Worm (Caenorhabditis elegans): ENCODE results near the gene H43I07.4.

The H43I07.4 gene

ce11 chrV:4194587-4195211 lies 21.3 kb upstream of the H43I07.4 start, which contains the start of gene Y45G5AM.9 (continued):
- TF ChIP-seq nhr-42 (GFP tag; IDR thresholded peaks at IDR 0.05): peak; percentile 58; the same call in 1 of the 2 replicates
- TF ChIP-seq mep-1 (tag; optimal IDR thresholded peaks at IDR 0.05): peak; percentile 90
- TF ChIP-seq lin-29 (GFP tag; IDR thresholded peaks at IDR 0.05): no peak
- no peak for TF ChIP-seq hlh-11 (tag; optimal IDR thresholded peaks at IDR 0.05)
- peak; percentile 60 for TF ChIP-seq duxl-1 (tag; optimal IDR thresholded peaks at IDR 0.05; ENCODE audit: poor library complexity)
- no peak for TF ChIP-seq zip-11 (GFP tag; IDR thresholded peaks at IDR 0.05)
- TF ChIP-seq zfp-2 (tag; optimal IDR thresholded peaks at IDR 0.05): no peak
- no peak for TF ChIP-seq F10B5.3 (tag; optimal IDR thresholded peaks at IDR 0.05)
- peak; percentile 88 for TF ChIP-seq mes-2 (tag; optimal IDR thresholded peaks at IDR 0.05; ENCODE audit: poor library complexity, severe bottlenecking)
- no peak for TF ChIP-seq lin-15B (tag; optimal IDR thresholded peaks at IDR 0.05)
- no peak for TF ChIP-seq daf-19 (GFP tag; conservative IDR thresholded peaks at IDR 0.05)
- TF ChIP-seq saeg-2 (GFP tag; IDR thresholded peaks at IDR 0.05): no peak
- no peak for TF ChIP-seq Y105C5A.15 (GFP tag; IDR thresholded peaks at IDR 0.05)
- TF ChIP-seq pqm-1 (tag; optimal IDR thresholded peaks at IDR 0.05): no peak
- TF ChIP-seq daf-12 (tag; optimal IDR thresholded peaks at IDR 0.05): no peak
- peak; percentile 82 for TF ChIP-seq dve-1 (tag; optimal IDR thresholded peaks at IDR 0.05; ENCODE audit: insufficient read depth)
- TF ChIP-seq tag-97 (GFP tag; IDR thresholded peaks at IDR 0.05): no peak
- TF ChIP-seq dmd-8 (GFP tag; IDR thresholded peaks at IDR 0.05): no peak
- peak; percentile 32 for TF ChIP-seq spr-1 (tag; optimal IDR thresholded peaks at IDR 0.05)

DNA sequence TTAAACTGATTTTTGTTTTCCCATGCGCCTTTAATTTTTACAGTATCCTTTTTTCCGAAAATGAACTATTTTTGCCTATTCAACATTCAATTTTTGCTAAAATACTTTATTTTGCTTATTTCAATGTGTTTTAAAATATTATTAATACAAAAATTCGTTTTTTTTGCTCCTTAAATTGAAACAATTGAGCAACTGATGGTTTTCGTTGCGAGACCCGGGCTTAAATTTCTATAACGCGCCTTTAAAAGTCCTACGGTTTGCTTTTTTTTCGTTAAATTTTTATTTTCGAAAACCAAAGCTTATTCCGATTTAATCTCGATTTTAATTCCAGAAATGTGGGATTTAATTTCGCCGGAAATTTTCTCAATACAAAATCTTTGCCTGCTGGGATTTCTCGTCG lies 20.7 kb upstream of the H43I07.4 start, which contains the start of gene algn-5:
Gene algn-5, plus strand, starts transcription at position 295 of the 400 bp plus-strand sequence.
- no peak for TF ChIP-seq zip-2 (tag; optimal IDR thresholded peaks at IDR 0.05)
- no peak for TF ChIP-seq nhr-41 (GFP tag; IDR thresholded peaks at IDR 0.05)
- TF ChIP-seq mdl-1 (tag; optimal IDR thresholded peaks at IDR 0.05): no peak
- TF ChIP-seq rbr-2 (tag; optimal IDR thresholded peaks at IDR 0.05): no peak
- no peak for TF ChIP-seq lin-13 (GFP tag; optimal IDR thresholded peaks at IDR 0.05)
- TF ChIP-seq nhr-48 (tag; optimal IDR thresholded peaks at IDR 0.05): no peak
- TF ChIP-seq fos-1 (tag; optimal IDR thresholded peaks at IDR 0.05): no peak
- no peak for TF ChIP-seq skn-1 (tag; optimal IDR thresholded peaks at IDR 0.05)
- no peak for TF ChIP-seq tag-97 (GFP tag; IDR thresholded peaks at IDR 0.05)
- TF ChIP-seq php-3 (GFP tag; IDR thresholded peaks at IDR 0.05): no peak
- TF ChIP-seq madf-9 (GFP tag; conservative IDR thresholded peaks at IDR 0.05): no peak
- no peak for TF ChIP-seq mep-1 (tag; optimal IDR thresholded peaks at IDR 0.05)
- no peak for TF ChIP-seq madf-5 (GFP tag; IDR thresholded peaks at IDR 0.05)
- TF ChIP-seq ceh-62 (tag; optimal IDR thresholded peaks at IDR 0.05): no peak
- no peak for TF ChIP-seq lin-15B (tag; optimal IDR thresholded peaks at IDR 0.05)
- no peak for TF ChIP-seq dmd-6 (GFP tag; IDR thresholded peaks at IDR 0.05)

DNA sequence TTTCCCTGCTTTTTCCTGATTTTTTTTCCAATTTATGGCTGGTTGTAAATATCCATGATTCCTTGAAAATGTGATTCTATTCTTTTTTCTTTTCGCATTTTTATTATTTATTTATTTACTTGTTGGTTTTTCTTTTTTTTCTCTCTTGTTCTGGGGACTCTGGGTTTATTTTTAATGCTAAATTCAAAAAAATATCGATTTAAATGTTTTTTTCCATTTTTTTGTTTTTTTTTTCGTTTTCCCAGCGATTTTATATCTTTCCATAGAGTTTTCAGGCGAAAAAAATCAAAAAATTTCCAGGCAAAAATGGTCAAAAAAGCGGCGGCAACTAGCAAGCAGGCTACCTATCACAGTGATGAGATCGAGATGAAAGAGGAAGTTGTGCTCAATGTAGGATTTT lies 16.8 kb upstream of the H43I07.4 start, which contains the start of gene rpac-40:
Gene rpac-40, plus strand, starts transcription at position 301 of the 400 bp plus-strand sequence.
- TF ChIP-seq mxl-2 (GFP tag; conservative IDR thresholded peaks at IDR 0.05): no peak
- TF ChIP-seq hlh-11 (tag; optimal IDR thresholded peaks at IDR 0.05): no peak
- TF ChIP-seq nhr-28 (tag; optimal IDR thresholded peaks at IDR 0.05): no peak

ce11 chrV:4204421-4204820 lies 11.5 kb upstream of the H43I07.4 start, which contains the start of gene H43I07.1:
Gene H43I07.1 (plus strand): TSS chrV:4204721.
- no peak for TF ChIP-seq fkh-10 (GFP tag; optimal IDR thresholded peaks at IDR 0.05)
- TF ChIP-seq ama-1 (optimal IDR thresholded peaks at IDR 0.05): no peak
- TF ChIP-seq tra-1 (GFP tag; IDR thresholded peaks at IDR 0.05): no peak
- no peak for TF ChIP-seq R02D3.7 (tag; optimal IDR thresholded peaks at IDR 0.05)
- no peak for TF ChIP-seq nhr-25 (tag; optimal IDR thresholded peaks at IDR 0.05; ENCODE audit: borderline replicate concordance, insufficient read depth)
- no peak for TF ChIP-seq nhr-28 (tag; optimal IDR thresholded peaks at IDR 0.05)
- no peak for TF ChIP-seq zip-2 (tag; optimal IDR thresholded peaks at IDR 0.05)
- TF ChIP-seq zip-11 (GFP tag; IDR thresholded peaks at IDR 0.05): no peak
- TF ChIP-seq madf-5 (GFP tag; IDR thresholded peaks at IDR 0.05): no peak
- TF ChIP-seq hlh-11 (tag; optimal IDR thresholded peaks at IDR 0.05): no peak
- no peak for TF ChIP-seq lsy-2 (tag; optimal IDR thresholded peaks at IDR 0.05)
- no peak for TF ChIP-seq dmd-6 (GFP tag; IDR thresholded peaks at IDR 0.05)
- TF ChIP-seq unc-130 (GFP tag; optimal IDR thresholded peaks at IDR 0.05): no peak
- no peak for TF ChIP-seq Y75B8A.6 (GFP tag; IDR thresholded peaks at IDR 0.05)
- TF ChIP-seq mxl-2 (GFP tag; conservative IDR thresholded peaks at IDR 0.05): no peak
- no peak for TF ChIP-seq T20F7.1 (GFP tag; optimal IDR thresholded peaks at IDR 0.05)
- no peak for TF ChIP-seq dve-1 (tag; optimal IDR thresholded peaks at IDR 0.05; ENCODE audit: insufficient read depth)
- TF ChIP-seq set-16 (GFP tag; IDR thresholded peaks at IDR 0.05): no peak
